Fruit fly (Drosophila melanogaster): ENCODE measurements around the gene CG5447.

The CG5447 gene

DNA sequence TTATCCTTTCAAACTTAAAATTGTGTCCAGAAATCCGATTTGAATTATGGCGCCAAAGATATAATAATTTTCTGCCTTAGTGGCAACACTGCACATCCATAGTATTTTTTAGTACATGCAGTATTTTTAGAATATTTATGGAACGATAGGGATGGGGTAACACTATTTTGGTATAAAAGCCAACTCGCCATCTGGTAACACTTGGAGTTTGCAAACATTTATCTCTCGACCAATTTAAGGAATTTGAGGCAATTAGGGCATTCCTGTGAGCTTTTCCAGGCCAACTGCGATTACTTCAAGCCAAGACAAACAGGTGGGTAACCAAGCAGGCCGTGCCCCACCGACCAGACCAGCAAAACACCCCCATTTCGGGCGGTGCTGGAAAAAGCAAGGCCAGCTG is at the start of gene CG5447:
CG5447 (plus strand) TSS at position 190 of the 400 bp plus-strand sequence.
- TF ChIP-seq pad (GFP tag; optimal IDR thresholded peaks at IDR 0.05) (no peak), bab1 (GFP tag; optimal IDR thresholded peaks at IDR 0.05) (peak; percentile 38)

DNA sequence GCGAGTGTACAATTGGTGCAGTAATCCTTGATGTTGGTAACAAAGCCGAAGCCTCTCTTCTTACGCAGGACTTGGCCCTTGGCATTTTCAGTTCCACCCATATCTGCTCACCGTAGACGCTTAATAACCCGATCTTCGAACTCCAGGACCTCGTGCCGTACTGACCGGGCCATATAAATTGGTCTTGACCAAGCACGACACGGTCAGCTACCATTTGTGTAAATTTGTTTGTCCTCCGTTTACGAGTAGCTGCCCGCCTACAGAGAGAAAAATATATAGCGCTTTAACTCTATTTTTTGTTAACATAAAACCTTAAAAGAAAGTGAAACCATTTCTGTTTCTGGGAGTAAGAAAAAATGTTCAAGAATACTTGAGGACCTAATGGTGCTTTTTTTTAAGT is 48.8 kb upstream of the CG5447 start, which contains the start of gene ppk15:
ppk15 (minus strand) TSS at position 101 of the 400 bp plus-strand sequence.
- TF ChIP-seq pad (GFP tag; optimal IDR thresholded peaks at IDR 0.05) (no peak), CG11617 (GFP tag; optimal IDR thresholded peaks at IDR 0.05) (no peak), cnc (optimal IDR thresholded peaks at IDR 0.05) (no peak), CG33017 (tag; optimal IDR thresholded peaks at IDR 0.05) (no peak), Crg-1 (GFP tag; optimal IDR thresholded peaks at IDR 0.05) (no peak), CG5204 (GFP tag; optimal IDR thresholded peaks at IDR 0.05) (no peak), CG7045 (GFP tag; optimal IDR thresholded peaks at IDR 0.05) (no peak), Mnt (GFP tag; optimal IDR thresholded peaks at IDR 0.05) (no peak), tj (GFP tag; optimal IDR thresholded peaks at IDR 0.05) (no peak), ovo (GFP tag; optimal IDR thresholded peaks at IDR 0.05) (no peak), cic (GFP tag; optimal IDR thresholded peaks at IDR 0.05) (no peak), Clk (GFP tag; optimal IDR thresholded peaks at IDR 0.05) (no peak), CG1620 (GFP tag; optimal IDR thresholded peaks at IDR 0.05) (no peak), CG12768 (GFP tag; optimal IDR thresholded peaks at IDR 0.05) (no peak), kay (GFP tag; ENCODE audit: borderline replicate concordance) (no peak), toe (GFP tag; optimal IDR thresholded peaks at IDR 0.05) (no peak), CG7101 (tag; optimal IDR thresholded peaks at IDR 0.05) (no peak), CG14711 (tag; optimal IDR thresholded peaks at IDR 0.05) (no peak), bab1 (GFP tag; optimal IDR thresholded peaks at IDR 0.05) (no peak), Hr96 (GFP tag; optimal IDR thresholded peaks at IDR 0.05) (no peak)

DNA sequence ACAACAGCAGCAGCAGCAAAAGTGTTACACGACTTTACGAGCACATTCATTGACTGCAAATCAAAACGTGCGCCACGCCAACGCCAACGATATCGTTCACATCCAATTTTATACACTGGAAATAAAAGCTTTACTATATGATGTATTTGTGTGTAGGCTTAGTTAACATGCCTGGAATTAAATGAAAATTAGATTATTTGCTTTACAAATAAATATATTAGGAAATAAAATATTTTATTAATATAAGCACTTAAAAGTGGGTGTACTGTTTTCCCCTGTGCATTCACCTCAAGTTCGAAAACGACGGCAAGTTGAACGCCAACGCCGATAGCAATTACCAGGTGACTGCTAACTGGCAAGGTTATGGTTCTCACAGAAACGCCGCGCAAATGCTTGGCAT is 42.6 kb upstream of the CG5447 start:
- TF ChIP-seq CG14711 (tag; optimal IDR thresholded peaks at IDR 0.05), result no peak

DNA sequence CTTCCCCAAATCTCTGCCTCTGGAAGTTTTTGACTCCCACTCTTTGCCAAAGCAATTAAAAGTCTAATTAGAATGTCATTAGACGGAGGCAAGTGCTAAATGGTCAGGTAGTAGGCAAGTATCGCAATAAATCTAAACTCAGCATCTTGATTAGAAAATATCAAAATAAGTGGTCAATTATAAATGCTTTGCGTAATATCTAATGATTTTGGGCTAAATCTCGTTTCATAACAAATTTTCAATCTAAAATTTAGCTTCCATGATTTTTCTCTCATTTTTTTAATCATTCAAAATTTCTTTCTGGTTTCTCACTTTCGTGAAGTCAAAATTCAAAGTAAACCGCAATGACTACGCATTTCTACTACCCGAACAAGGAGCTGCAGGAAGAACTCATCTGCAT is 38.5 kb upstream of the CG5447 start, which contains the start of gene Ald2:
Ald2 (plus strand) TSS at position 301 of the 400 bp plus-strand sequence.
- TF ChIP-seq Clk (GFP tag; optimal IDR thresholded peaks at IDR 0.05) (no peak), CG1620 (GFP tag; optimal IDR thresholded peaks at IDR 0.05) (no peak), toe (GFP tag; optimal IDR thresholded peaks at IDR 0.05) (no peak), CG11617 (GFP tag; optimal IDR thresholded peaks at IDR 0.05) (no peak), CG12768 (GFP tag; optimal IDR thresholded peaks at IDR 0.05) (no peak), bab1 (GFP tag; optimal IDR thresholded peaks at IDR 0.05) (no peak), CG5204 (GFP tag; optimal IDR thresholded peaks at IDR 0.05) (no peak), Hr96 (GFP tag; optimal IDR thresholded peaks at IDR 0.05) (no peak), CG7101 (tag; optimal IDR thresholded peaks at IDR 0.05) (no peak), Mnt (GFP tag; optimal IDR thresholded peaks at IDR 0.05) (no peak), Crg-1 (GFP tag; optimal IDR thresholded peaks at IDR 0.05) (no peak), pad (GFP tag; optimal IDR thresholded peaks at IDR 0.05) (no peak), kay (GFP tag; ENCODE audit: borderline replicate concordance) (no peak), CG33017 (tag; optimal IDR thresholded peaks at IDR 0.05) (no peak), CG14711 (tag; optimal IDR thresholded peaks at IDR 0.05) (no peak), tj (GFP tag; optimal IDR thresholded peaks at IDR 0.05) (no peak)

DNA sequence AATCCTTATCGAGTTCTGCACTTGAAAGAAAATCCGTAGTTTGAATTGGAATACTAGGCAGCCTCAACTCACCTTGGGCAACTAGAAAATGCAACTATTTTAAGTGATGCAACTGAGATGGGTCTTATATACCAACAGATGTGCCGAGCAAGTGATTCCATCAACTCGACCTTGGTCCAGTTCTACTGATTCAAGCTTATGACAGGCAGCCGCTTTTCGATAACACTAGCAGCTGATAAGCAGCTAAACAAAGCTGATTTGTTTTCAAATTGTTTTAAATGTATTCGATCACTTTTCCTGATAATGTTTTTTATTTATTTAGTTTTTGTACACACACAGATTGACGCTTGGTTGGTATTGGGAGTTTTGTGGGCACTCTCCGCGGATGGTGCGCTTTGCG is 27.3 kb upstream of the CG5447 start, which contains the start of gene CG6503:
CG6503 (minus strand) TSS at position 101 of the 400 bp plus-strand sequence.
- TF ChIP-seq cnc (optimal IDR thresholded peaks at IDR 0.05) (no peak), CG7101 (tag; optimal IDR thresholded peaks at IDR 0.05) (no peak), ovo (GFP tag; optimal IDR thresholded peaks at IDR 0.05) (no peak), Mnt (GFP tag; optimal IDR thresholded peaks at IDR 0.05) (no peak), CG12768 (GFP tag; optimal IDR thresholded peaks at IDR 0.05) (no peak)

DNA sequence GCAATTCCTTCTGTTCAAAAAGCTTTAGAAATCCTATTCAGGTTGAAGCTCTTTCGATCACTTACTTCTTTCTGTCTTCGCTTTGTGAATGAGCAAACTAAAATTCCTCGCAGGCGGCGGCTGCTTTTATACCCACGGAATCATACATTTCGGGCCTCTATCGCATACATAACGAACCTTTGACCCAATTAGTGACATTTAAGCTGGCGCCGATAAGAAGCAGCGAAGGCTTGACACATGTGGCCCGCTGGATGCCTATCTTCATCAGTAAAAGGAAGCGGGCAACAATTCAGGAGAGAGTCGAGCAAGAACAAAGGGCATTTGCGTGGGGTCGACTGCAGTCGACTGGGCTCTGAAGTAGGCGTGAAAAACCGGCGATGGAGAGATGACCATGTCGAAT is 26.7 kb upstream of the CG5447 start, which contains the start of gene CG34291:
CG34291 (minus strand) TSS at position 101 of the 400 bp plus-strand sequence.
- TF ChIP-seq cic (GFP tag; optimal IDR thresholded peaks at IDR 0.05), result no peak
- TF ChIP-seq pad (GFP tag; optimal IDR thresholded peaks at IDR 0.05), result no peak
- no peak for TF ChIP-seq toe (GFP tag; optimal IDR thresholded peaks at IDR 0.05)
- no peak for TF ChIP-seq CG11617 (GFP tag; optimal IDR thresholded peaks at IDR 0.05)
- no peak for TF ChIP-seq CG5204 (GFP tag; optimal IDR thresholded peaks at IDR 0.05)
- TF ChIP-seq CG14711 (tag; optimal IDR thresholded peaks at IDR 0.05), result no peak
- no peak for TF ChIP-seq Clk (GFP tag; optimal IDR thresholded peaks at IDR 0.05)
- TF ChIP-seq Crg-1 (GFP tag; optimal IDR thresholded peaks at IDR 0.05), result no peak
- no peak for TF ChIP-seq CG1620 (GFP tag; optimal IDR thresholded peaks at IDR 0.05)
- no peak for TF ChIP-seq ovo (GFP tag; optimal IDR thresholded peaks at IDR 0.05)
- no peak for TF ChIP-seq Mnt (GFP tag; optimal IDR thresholded peaks at IDR 0.05)
- no peak for TF ChIP-seq Hr96 (GFP tag; optimal IDR thresholded peaks at IDR 0.05)
- no peak for TF ChIP-seq bab1 (GFP tag; optimal IDR thresholded peaks at IDR 0.05)
- TF ChIP-seq CG12768 (GFP tag; optimal IDR thresholded peaks at IDR 0.05), result no peak
- no peak for TF ChIP-seq cnc (optimal IDR thresholded peaks at IDR 0.05)

DNA sequence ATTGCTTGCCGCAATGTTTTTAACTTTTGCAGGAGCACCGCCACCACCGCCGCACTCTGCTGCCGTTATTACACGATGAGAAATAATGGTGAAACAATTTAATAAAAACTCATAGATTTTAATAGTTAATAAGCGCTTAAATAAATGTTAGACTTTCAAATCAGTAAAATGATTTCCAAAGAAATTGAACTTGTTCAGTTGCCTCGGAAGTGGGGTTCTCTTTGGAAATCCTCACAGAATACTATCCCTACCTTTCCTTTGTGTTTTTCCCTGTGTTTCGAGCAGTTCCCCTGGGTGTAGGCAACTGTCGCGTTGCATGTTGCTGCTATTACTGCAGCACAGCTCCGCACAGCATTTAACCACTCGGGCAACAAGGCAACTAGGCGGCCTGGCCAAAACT is 24.1 kb upstream of the CG5447 start:
- no peak for TF ChIP-seq CG33017 (tag; optimal IDR thresholded peaks at IDR 0.05)
- no peak for TF ChIP-seq pad (GFP tag; optimal IDR thresholded peaks at IDR 0.05)

DNA sequence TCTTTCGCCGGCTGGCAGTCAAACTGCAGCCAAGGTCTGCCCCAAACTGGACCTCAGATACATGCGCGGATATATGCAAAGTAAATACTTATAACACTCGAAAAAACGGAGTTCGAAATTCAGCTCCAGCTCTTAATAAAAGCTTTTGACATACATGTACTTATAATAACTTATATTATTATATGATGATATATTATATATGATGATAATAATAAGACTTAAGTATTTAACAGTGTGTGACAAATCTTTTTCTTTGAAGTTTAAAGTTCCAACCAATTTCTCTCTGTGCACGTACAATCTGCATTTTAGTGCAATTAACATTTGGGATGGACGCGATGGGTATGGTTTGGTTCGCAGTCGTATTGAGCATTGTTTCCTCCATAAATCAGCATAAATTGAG is 22.7 kb upstream of the CG5447 start:
- TF ChIP-seq CG14711 (tag; optimal IDR thresholded peaks at IDR 0.05) (no peak), Mnt (GFP tag; optimal IDR thresholded peaks at IDR 0.05) (no peak), cic (GFP tag; optimal IDR thresholded peaks at IDR 0.05) (no peak), CG11617 (GFP tag; optimal IDR thresholded peaks at IDR 0.05) (no peak), Crg-1 (GFP tag; optimal IDR thresholded peaks at IDR 0.05) (no peak), CG5204 (GFP tag; optimal IDR thresholded peaks at IDR 0.05) (no peak), Clk (GFP tag; optimal IDR thresholded peaks at IDR 0.05) (no peak), bab1 (GFP tag; optimal IDR thresholded peaks at IDR 0.05) (no peak)

All from whole organism, adult.